Worm (Caenorhabditis elegans): ENCODE data around the gene Y72A10A.1.

- TF ChIP-seq ceh-9 (tag; optimal IDR thresholded peaks at IDR 0.05) = no peak
- no peak for TF ChIP-seq dve-1 (tag; optimal IDR thresholded peaks at IDR 0.05)
- TF ChIP-seq tbx-2 (tag; optimal IDR thresholded peaks at IDR 0.05) = no peak
- TF ChIP-seq madf-2 (tag; optimal IDR thresholded peaks at IDR 0.05) = no peak
- no peak for TF ChIP-seq eyg-1 (tag; optimal IDR thresholded peaks at IDR 0.05)
- TF ChIP-seq hlh-30 (tag; optimal IDR thresholded peaks at IDR 0.05; ENCODE audit: insufficient read depth) = no peak
- TF ChIP-seq zip-5 (tag; optimal IDR thresholded peaks at IDR 0.05) = no peak
- no peak for TF ChIP-seq ama-1 (optimal IDR thresholded peaks at IDR 0.05)
Observed at ce11 chrX:6087676-6088075, 50.5 kb downstream of the Y72A10A.1 start, which contains the start of gene C45B2.8.

Measured in whole organism, late embryonic.